Worm (Caenorhabditis elegans) whole organism, midembryonic: ENCODE results near the gene hsp-12.3.

Experiments
- flt-1 ChIP-seq: fragments of 200-800 bp; sonication (Bioruptor generic); IDR thresholded peaks from 2 replicates; pipeline ENCODE4 v1.3.6; 2022; ENCODE audit warnings: missing genetic modification characterization, missing compliant biosample characterization
- klf-2 ChIP-seq: fragments of 200-800 bp; sonication (Bioruptor generic); conservative IDR thresholded peaks from 2 replicates; pipeline ENCODE4 v1.3.6; 2022; ENCODE audit warnings: missing genetic modification reagents, missing genetic modification characterization, missing compliant biosample characterization
- ref-1 ChIP-seq: fragments of 200-800 bp; sonication (Bioruptor generic); conservative IDR thresholded peaks from 2 replicates; pipeline ENCODE4 v1.3.6; 2022; ENCODE audit warnings: missing genetic modification reagents, missing genetic modification characterization, missing compliant biosample characterization
- tab-1 ChIP-seq: fragments of 200-800 bp; sonication (Bioruptor generic); IDR thresholded peaks from 2 replicates; pipeline ENCODE4 v1.3.6; 2022; ENCODE audit warnings: missing genetic modification characterization, missing compliant biosample characterization
- ztf-23 ChIP-seq: fragments of 200-800 bp; sonication (Bioruptor generic); IDR thresholded peaks from 2 replicates; pipeline ENCODE4 v1.3.6; 2022; ENCODE audit warnings: missing genetic modification reagents, missing genetic modification characterization, missing compliant biosample characterization

DNA sequence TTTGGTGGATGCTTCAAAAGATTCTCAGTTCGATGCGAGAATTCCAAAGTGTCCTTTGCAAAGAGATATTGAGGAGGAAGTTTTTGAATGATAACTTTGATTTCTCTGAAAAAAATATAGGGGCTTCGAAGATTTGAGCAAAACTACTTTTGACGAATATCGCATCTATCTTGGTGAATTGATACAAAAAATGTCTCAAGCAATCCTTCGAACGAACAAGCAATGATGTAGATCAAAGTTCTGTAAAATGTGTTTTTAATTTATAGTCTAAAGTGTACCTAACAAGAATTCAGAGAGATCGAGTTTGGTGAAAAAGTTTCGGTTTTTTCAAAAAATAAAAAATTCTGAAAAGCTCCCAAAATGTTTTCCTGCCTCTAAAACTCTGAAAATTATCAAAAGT is 48.0 kb downstream of the hsp-12.3 start, which contains the start of gene F56D5.3:
- TF ChIP-seq ztf-23 (GFP tag; lab: Robert Waterston, UW) = no peak
- TF ChIP-seq tab-1 (GFP tag; lab: Robert Waterston, UW) = no peak
- TF ChIP-seq klf-2 (GFP tag; lab: Robert Waterston, UW) = no peak
- TF ChIP-seq flt-1 = no peak
- TF ChIP-seq ref-1 (GFP tag; lab: Robert Waterston, UW) = no peak
